Fruit fly (Drosophila melanogaster) Kc167 (cell line): ENCODE measurements around the gene CG10137.

Source experiments
- Myc ChIP-seq: fragments of >200 bp; optimal IDR thresholded peaks from 2 replicates; lab custom pipeline; 2017; ENCODE audit warnings: missing external identifiers
- Sin3A ChIP-seq: fragments of >200 bp; optimal IDR thresholded peaks from 2 replicates; lab custom pipeline; 2018; ENCODE audit warnings: missing external identifiers
- h ChIP-seq: fragments of >200 bp; optimal IDR thresholded peaks from 3 replicates; lab custom pipeline; 2018; ENCODE audit warnings: missing external identifiers
- psq ChIP-seq: fragments of >200 bp; optimal IDR thresholded peaks from 2 replicates; lab custom pipeline; 2017; ENCODE audit warnings: missing external identifiers

DNA sequence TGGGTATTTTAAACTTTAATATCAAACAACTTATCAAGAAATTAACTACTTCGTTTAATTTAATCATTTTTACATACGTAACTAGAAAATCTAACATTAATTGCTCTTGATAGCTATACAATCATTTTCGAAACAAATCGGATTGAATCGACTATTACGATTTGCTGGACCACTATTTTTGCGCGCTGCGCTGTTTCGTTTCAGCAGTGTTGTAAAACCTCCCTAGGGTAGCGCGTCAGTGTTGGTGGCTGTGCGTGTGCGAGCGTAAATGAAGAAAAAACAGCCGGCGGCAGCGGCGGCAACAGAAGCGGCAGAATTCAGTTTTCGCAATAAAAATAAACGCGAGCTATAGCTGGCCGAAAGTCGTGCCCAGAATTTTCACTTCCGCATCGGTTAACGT, 6.8 kb downstream of the CG10137 start, which contains the start of gene CG33116:
- TF ChIP-seq Myc (lab: Kevin White, UChicago) (no peak), psq (lab: Kevin White, UChicago) (no peak), Sin3A (lab: Kevin White, UChicago) (no peak), h (lab: Kevin White, UChicago) (no peak)
